Fruit fly (Drosophila melanogaster) whole organism, prepupa: ENCODE measurements around the gene Ir68b.

Experiments used
- Blimp-1 ChIP-seq: fragments of 200-800 bp; sonication (Bioruptor generic); optimal IDR thresholded peaks from 3 replicates; lab custom pipeline; 2017; ENCODE audit warnings: missing biosample characterization, missing genetic modification characterization, mild to moderate bottlenecking, moderate library complexity, missing genetic modification reagents
- CG10631 ChIP-seq: fragments of 200-800 bp; sonication (Bioruptor generic); optimal IDR thresholded peaks from 2 replicates; lab custom pipeline; 2016; ENCODE audit warnings: missing biosample characterization, missing genetic modification characterization
- CG10669 ChIP-seq: fragments of 200-800 bp; sonication (Bioruptor generic); optimal IDR thresholded peaks from 3 replicates; lab custom pipeline; 2018; ENCODE audit warnings: missing biosample characterization, mild to moderate bottlenecking, missing genetic modification characterization, moderate library complexity
- CG11294 ChIP-seq: fragments of 200-800 bp; sonication (Bioruptor generic); IDR thresholded peaks from 2 replicates; pipeline ENCODE4 v1.3.6; 2022; ENCODE audit warnings: missing biosample characterization, missing genetic modification characterization
- CG11762 ChIP-seq: fragments of 200-800 bp; sonication (Bioruptor generic); optimal IDR thresholded peaks from 3 replicates; lab custom pipeline; 2016; ENCODE audit warnings: missing biosample characterization, missing genetic modification characterization; ENCODE audit not compliant: insufficient read depth
- CG11902 ChIP-seq: fragments of 200-800 bp; sonication (Bioruptor generic); optimal IDR thresholded peaks from 3 replicates; lab custom pipeline; 2016; ENCODE audit warnings: missing biosample characterization, missing genetic modification characterization
- CG15336 ChIP-seq: fragments of 200-800 bp; sonication (Bioruptor generic); IDR thresholded peaks from 2 replicates; pipeline ENCODE4 v1.3.6; 2022; ENCODE audit warnings: missing biosample characterization, missing genetic modification characterization
- CG16779 ChIP-seq: fragments of 200-800 bp; sonication (Bioruptor generic); optimal IDR thresholded peaks from 3 replicates; lab custom pipeline; 2017; ENCODE audit warnings: missing biosample characterization, mild to moderate bottlenecking, missing genetic modification characterization
- CG3032 ChIP-seq: fragments of 200-800 bp; optimal IDR thresholded peaks from 2 replicates; lab custom pipeline; 2019; ENCODE audit warnings: missing biosample characterization, mild to moderate bottlenecking, missing genetic modification characterization, moderate library complexity
- CG31627 ChIP-seq: fragments of 200-800 bp; sonication (Bioruptor generic); optimal IDR thresholded peaks from 3 replicates; lab custom pipeline; 2016; ENCODE audit warnings: missing biosample characterization, missing genetic modification characterization
- CG34406 ChIP-seq: fragments of 200-800 bp; sonication (Bioruptor generic); optimal IDR thresholded peaks from 3 replicates; lab custom pipeline; 2016; ENCODE audit warnings: missing biosample characterization, missing genetic modification characterization
- CG3919 ChIP-seq: fragments of 200-800 bp; sonication (Bioruptor generic); optimal IDR thresholded peaks from 3 replicates; lab custom pipeline; 2016; ENCODE audit warnings: missing biosample characterization, missing genetic modification characterization
- CG4318 ChIP-seq: fragments of 200-800 bp; sonication (Bioruptor generic); optimal IDR thresholded peaks from 3 replicates; lab custom pipeline; 2017; ENCODE audit warnings: missing biosample characterization, mild to moderate bottlenecking, missing genetic modification characterization
- CG6163 ChIP-seq: fragments of 200-800 bp; sonication (Bioruptor generic); IDR thresholded peaks from 3 replicates; pipeline ENCODE4 v1.3.6; 2022; ENCODE audit warnings: missing biosample characterization, missing genetic modification characterization
- CG6276 ChIP-seq: fragments of 200-800 bp; sonication (Bioruptor generic); optimal IDR thresholded peaks from 2 replicates; lab custom pipeline; 2017; ENCODE audit warnings: missing biosample characterization, mild to moderate bottlenecking, missing genetic modification characterization
- CG6792 ChIP-seq: fragments of 200-800 bp; sonication (Bioruptor generic); optimal IDR thresholded peaks from 3 replicates; lab custom pipeline; 2016; ENCODE audit warnings: missing biosample characterization, missing genetic modification characterization
- CG6808 ChIP-seq: fragments of 200-800 bp; sonication (Bioruptor generic); optimal IDR thresholded peaks from 3 replicates; lab custom pipeline; 2017; ENCODE audit warnings: missing biosample characterization, missing genetic modification characterization, mild to moderate bottlenecking, moderate library complexity, missing genetic modification reagents
- CG6854 ChIP-seq: fragments of 200-800 bp; sonication (Bioruptor generic); optimal IDR thresholded peaks from 2 replicates; lab custom pipeline; 2017; ENCODE audit warnings: missing biosample characterization, mild to moderate bottlenecking, missing genetic modification characterization
- CG8119 ChIP-seq: fragments of 200-800 bp; sonication (Bioruptor generic); IDR thresholded peaks from 3 replicates; pipeline ENCODE4 v1.3.6; 2022; ENCODE audit warnings: missing biosample characterization, missing genetic modification characterization
- CG8632 ChIP-seq: fragments of 200-800 bp; sonication (Bioruptor generic); optimal IDR thresholded peaks from 3 replicates; lab custom pipeline; 2016; ENCODE audit warnings: missing biosample characterization, missing genetic modification characterization
- CG9139 ChIP-seq: fragments of 200-800 bp; sonication (Bioruptor generic); optimal IDR thresholded peaks from 3 replicates; lab custom pipeline; 2017; ENCODE audit warnings: missing biosample characterization, mild to moderate bottlenecking, missing genetic modification characterization
- Eip78C ChIP-seq: fragments of 200-800 bp; sonication (Bioruptor generic); peaks from one replicate; lab custom pipeline; 2016; ENCODE audit warnings: missing biosample characterization, missing genetic modification characterization
- Eip93F ChIP-seq: fragments of 200-800 bp; sonication (Bioruptor generic); optimal IDR thresholded peaks from 2 replicates; lab custom pipeline; 2016; ENCODE audit warnings: missing biosample characterization, mild to moderate bottlenecking, missing genetic modification characterization
- Ets21C ChIP-seq: fragments of 200-800 bp; sonication (Bioruptor generic); optimal IDR thresholded peaks from 3 replicates; lab custom pipeline; 2016; ENCODE audit warnings: missing biosample characterization, missing genetic modification characterization
- Ets96B ChIP-seq: fragments of 200-800 bp; optimal IDR thresholded peaks from 2 replicates; lab custom pipeline; 2019; ENCODE audit warnings: missing biosample characterization, mild to moderate bottlenecking, missing genetic modification characterization, moderate library complexity
- Gug ChIP-seq: fragments of 200-800 bp; sonication (Bioruptor generic); IDR thresholded peaks from 2 replicates; pipeline ENCODE4 v1.3.6; 2022; ENCODE audit warnings: missing biosample characterization, missing genetic modification characterization
- Hr4 ChIP-seq: fragments of 200-800 bp; sonication (Bioruptor generic); optimal IDR thresholded peaks from 3 replicates; lab custom pipeline; 2016; ENCODE audit warnings: missing biosample characterization, missing genetic modification characterization
- Met ChIP-seq: fragments of 200-800 bp; sonication (Bioruptor generic); optimal IDR thresholded peaks from 3 replicates; lab custom pipeline; 2016; ENCODE audit warnings: missing biosample characterization, missing genetic modification characterization
- OdsH ChIP-seq: fragments of 200-800 bp; sonication (Bioruptor generic); optimal IDR thresholded peaks from 3 replicates; lab custom pipeline; 2016; ENCODE audit warnings: missing biosample characterization, missing genetic modification characterization
- Smox ChIP-seq: fragments of 200-800 bp; sonication (Bioruptor generic); optimal IDR thresholded peaks from 3 replicates; lab custom pipeline; 2016; ENCODE audit warnings: missing biosample characterization, missing genetic modification characterization
- Sox14 ChIP-seq: fragments of 200-800 bp; sonication (Bioruptor generic); optimal IDR thresholded peaks from 3 replicates; lab custom pipeline; 2016; ENCODE audit warnings: missing biosample characterization, missing genetic modification characterization
- Sox15 ChIP-seq: fragments of 200-800 bp; sonication (Bioruptor generic); optimal IDR thresholded peaks from 3 replicates; lab custom pipeline; 2016; ENCODE audit warnings: missing biosample characterization, missing genetic modification characterization
- acj6 ChIP-seq: fragments of 200-800 bp; sonication (Bioruptor generic); optimal IDR thresholded peaks from 3 replicates; lab custom pipeline; 2016; ENCODE audit warnings: missing biosample characterization, missing genetic modification characterization
- cyc ChIP-seq: fragments of 200-800 bp; sonication (Bioruptor generic); optimal IDR thresholded peaks from 3 replicates; lab custom pipeline; 2016; ENCODE audit warnings: missing biosample characterization, missing genetic modification characterization
- dac ChIP-seq: fragments of 200-800 bp; sonication (Bioruptor generic); optimal IDR thresholded peaks from 2 replicates; lab custom pipeline; 2017; ENCODE audit warnings: missing biosample characterization, mild to moderate bottlenecking, missing genetic modification characterization
- dsx ChIP-seq: fragments of 200-800 bp; optimal IDR thresholded peaks from 3 replicates; lab custom pipeline; 2019; ENCODE audit warnings: missing biosample characterization, mild to moderate bottlenecking, missing genetic modification characterization, moderate library complexity; ENCODE audit not compliant: poor library complexity, severe bottlenecking
- eg ChIP-seq: fragments of 200-800 bp; sonication (Bioruptor generic); IDR thresholded peaks from 3 replicates; pipeline ENCODE4 v1.3.6; 2022; ENCODE audit warnings: missing biosample characterization, missing genetic modification characterization
- esn ChIP-seq: fragments of 200-800 bp; sonication (Bioruptor generic); optimal IDR thresholded peaks from 2 replicates; lab custom pipeline; 2016; ENCODE audit warnings: missing biosample characterization, mild to moderate bottlenecking, missing genetic modification characterization, moderate library complexity
- fd85E ChIP-seq: fragments of 200-800 bp; sonication (Bioruptor generic); optimal IDR thresholded peaks from 3 replicates; lab custom pipeline; 2016; ENCODE audit warnings: missing biosample characterization, missing genetic modification characterization
- fkh ChIP-seq: fragments of 200-800 bp; sonication (Bioruptor generic); optimal IDR thresholded peaks from 3 replicates; lab custom pipeline; 2017; ENCODE audit warnings: missing biosample characterization, mild to moderate bottlenecking, missing genetic modification characterization, moderate library complexity
- pdm3 ChIP-seq: fragments of 200-800 bp; sonication (Bioruptor generic); optimal IDR thresholded peaks from 3 replicates; lab custom pipeline; 2016; ENCODE audit warnings: missing biosample characterization, missing genetic modification characterization
- salr ChIP-seq, 2 experiments: fragments of 200-800 bp; sonication (Bioruptor generic); optimal IDR thresholded peaks; 3 replicates each; lab custom pipeline; 2016 to 2018; ENCODE audit warnings: missing biosample characterization in 2 of 2, missing genetic modification characterization in 2 of 2, mild to moderate bottlenecking in 1 of 2
- spab ChIP-seq: fragments of 200-800 bp; sonication (Bioruptor generic); optimal IDR thresholded peaks from 2 replicates; lab custom pipeline; 2017; ENCODE audit warnings: missing biosample characterization, mild to moderate bottlenecking, missing genetic modification characterization, missing genetic modification reagents
- ss ChIP-seq, 2 experiments: fragments of 200-800 bp; sonication (Bioruptor generic); optimal IDR thresholded peaks; 2 replicates in 1 of 2; 3 replicates in 1 of 2; lab custom pipeline; 2017 to 2018; ENCODE audit warnings: mild to moderate bottlenecking in 2 of 2, missing biosample characterization in 2 of 2, missing genetic modification characterization in 2 of 2, moderate library complexity in 1 of 2

Ir68b gene

dm6 chr3L:12114188-12114587 lies 13.0 kb downstream of the Ir68b start (continued):
- TF ChIP-seq CG8119 (GFP tag; lab: Robert Waterston, UW), result peak; percentile 91
- TF ChIP-seq Smox, result peak; percentile 81
- peak; percentile 82 for TF ChIP-seq acj6
- peak; percentile 72 for TF ChIP-seq CG11902 (GFP tag; lab: Kevin White, UChicago)
- peak; percentile 89 for TF ChIP-seq esn (GFP tag; lab: Kevin White, UChicago)
- TF ChIP-seq CG6163 (GFP tag; lab: Robert Waterston, UW), result peak; percentile 94
- TF ChIP-seq CG6792 (GFP tag; lab: Kevin White, UChicago), result peak; percentile 87
- peak; percentile 91 for TF ChIP-seq eg
- peak; percentile 74 for TF ChIP-seq CG31627
- peak; percentile 57 for TF ChIP-seq CG16779 (tag; lab: Kevin White, UChicago)
- TF ChIP-seq CG3032, result peak; percentile 82
- peak; percentile 70 for TF ChIP-seq CG11762 (GFP tag; lab: Kevin White, UChicago)
- TF ChIP-seq Gug (GFP tag; lab: Robert Waterston, UW), result peak; percentile 85
- TF ChIP-seq Ets21C (GFP tag; lab: Kevin White, UChicago), result peak; percentile 70
- peak; percentile 37 to 76 for TF ChIP-seq salr (GFP tag; optimal IDR thresholded peaks at IDR 0.05; lab: Kevin White, UChicago)
- TF ChIP-seq spab (GFP tag; lab: Kevin White, UChicago), result peak; percentile 68
- peak; percentile 87 for TF ChIP-seq Met
- TF ChIP-seq CG8632 (GFP tag; lab: Kevin White, UChicago), result peak; percentile 73

- TF ChIP-seq CG6854 (GFP tag; lab: Kevin White, UChicago) (peak; percentile 3), Ets96B (tag; lab: Kevin White, UChicago) (peak; percentile 59), CG15336 (GFP tag; lab: Robert Waterston, UW) (no peak), CG6163 (GFP tag; lab: Robert Waterston, UW) (0 out of 3 replicates have a peak, but pooled peaks have one; percentile 40), CG3032 (peak; percentile 45), CG11902 (GFP tag; lab: Kevin White, UChicago) (no peak), Gug (GFP tag; lab: Robert Waterston, UW) (no peak), Eip78C (GFP tag; lab: Kevin White, UChicago) (peak; percentile 75), ss (GFP tag; optimal IDR thresholded peaks at IDR 0.05; lab: Kevin White, UChicago) (no peak), pdm3 (GFP tag; lab: Kevin White, UChicago) (peak; percentile 13)
These were observed 13.6 kb downstream of the Ir68b start for dm6 chr3L:12113589-12113988.

dm6 chr3L:12112967-12113366 lies 14.2 kb downstream of the Ir68b start:
- 0 out of 3 replicates have a peak, but pooled peaks have one; percentile 22 for TF ChIP-seq eg
- TF ChIP-seq spab (GFP tag; lab: Kevin White, UChicago), result peak; percentile 22
- TF ChIP-seq CG6163 (GFP tag; lab: Robert Waterston, UW), result 0 out of 3 replicates have a peak, but pooled peaks have one; percentile 26
- no peak for TF ChIP-seq CG11294 (GFP tag; lab: Robert Waterston, UW)
- TF ChIP-seq dac (GFP tag; lab: Kevin White, UChicago), result no peak
- no peak for TF ChIP-seq Blimp-1 (GFP tag; lab: Kevin White, UChicago)
- no peak for TF ChIP-seq OdsH (GFP tag; lab: Kevin White, UChicago)
- no peak for TF ChIP-seq Sox14
- TF ChIP-seq Ets96B (tag; lab: Kevin White, UChicago), result peak; percentile 57
- TF ChIP-seq CG34406 (GFP tag; lab: Kevin White, UChicago), result peak; percentile 5
- TF ChIP-seq CG8632 (GFP tag; lab: Kevin White, UChicago), result peak; percentile 8
- no peak for TF ChIP-seq CG6808
- no peak for TF ChIP-seq Ets21C (GFP tag; lab: Kevin White, UChicago)
- TF ChIP-seq Hr4 (GFP tag; lab: Kevin White, UChicago), result no peak
- TF ChIP-seq fkh (GFP tag; lab: Kevin White, UChicago), result no peak
- TF ChIP-seq CG4318 (GFP tag; lab: Kevin White, UChicago), result no peak
- no peak for TF ChIP-seq cyc (GFP tag; lab: Kevin White, UChicago)
- TF ChIP-seq CG6792 (GFP tag; lab: Kevin White, UChicago), result no peak
- no peak for TF ChIP-seq CG6854 (GFP tag; lab: Kevin White, UChicago)
- TF ChIP-seq CG6276 (GFP tag; lab: Kevin White, UChicago), result peak; percentile 16
- no peak for TF ChIP-seq Sox15 (GFP tag; lab: Kevin White, UChicago)
- peak; percentile 13 for TF ChIP-seq CG3919 (GFP tag; lab: Kevin White, UChicago)
- TF ChIP-seq CG31627, result no peak
- TF ChIP-seq CG9139, result no peak
- TF ChIP-seq Eip93F (GFP tag; lab: Kevin White, UChicago), result no peak
- peak; percentile 36 for TF ChIP-seq CG10669 (GFP tag; lab: Kevin White, UChicago)
- TF ChIP-seq salr (GFP tag; optimal IDR thresholded peaks at IDR 0.05; lab: Kevin White, UChicago), result peak in 1 of 2 experiments; percentile 45
- no peak for TF ChIP-seq fd85E (GFP tag; lab: Kevin White, UChicago)
- TF ChIP-seq CG10631 (GFP tag; lab: Kevin White, UChicago), result peak; percentile 12
- TF ChIP-seq ss (GFP tag; optimal IDR thresholded peaks at IDR 0.05; lab: Kevin White, UChicago), result peak in 1 of 2 experiments; percentile 16
- TF ChIP-seq CG16779 (tag; lab: Kevin White, UChicago), result no peak
- no peak for TF ChIP-seq CG11762 (GFP tag; lab: Kevin White, UChicago)
- peak; percentile 50 for TF ChIP-seq dsx (GFP tag; lab: Kevin White, UChicago)
- TF ChIP-seq CG8119 (GFP tag; lab: Robert Waterston, UW), result peak; percentile 44; the same call in 1 of the 3 replicates
- peak; percentile 20 for TF ChIP-seq CG3032
